Worm (Caenorhabditis elegans) whole organism, L1 larva: ENCODE data around the gene sox-4.

Source experiments
- ceh-63 ChIP-seq: fragments of 200-800 bp; sonication (Bioruptor generic); optimal IDR thresholded peaks from 2 replicates; lab custom pipeline; 2018; ENCODE audit warnings: mild to moderate bottlenecking, missing genetic modification characterization, missing compliant biosample characterization
- ceh-8 ChIP-seq: fragments of 200-800 bp; sonication (Bioruptor generic); optimal IDR thresholded peaks from 2 replicates; lab custom pipeline; 2018; ENCODE audit warnings: mild to moderate bottlenecking, missing genetic modification characterization, moderate library complexity, missing compliant biosample characterization
- ceh-88 ChIP-seq: fragments of 200-800 bp; sonication (Bioruptor generic); IDR thresholded peaks from 2 replicates; pipeline ENCODE4 v1.3.6; 2022; ENCODE audit warnings: missing genetic modification characterization, missing compliant biosample characterization
- ceh-90 ChIP-seq: sonication (generic microtip); optimal IDR thresholded peaks from 2 replicates; lab custom pipeline; 2016; ENCODE audit warnings: missing genetic modification characterization, missing compliant biosample characterization
- ces-1 ChIP-seq: fragments of 150-350 bp; optimal IDR thresholded peaks from 2 replicates; lab custom pipeline; 2014; ENCODE audit warnings: missing biosample characterization, missing genetic modification reagents, missing genetic modification characterization
- dpl-1 ChIP-seq, 3 experiments: fragments of 150-350 bp in 2 of 3; sonication (generic microtip) in 1 of 3; optimal IDR thresholded peaks; 2 replicates each; lab custom pipeline; 2014 to 2017; ENCODE audit warnings: missing biosample characterization in 3 of 3, missing genetic modification characterization in 3 of 3, missing genetic modification reagents in 3 of 3
- dsc-1 ChIP-seq: sonication (generic microtip); optimal IDR thresholded peaks from 2 replicates; lab custom pipeline; 2016; ENCODE audit warnings: mild to moderate bottlenecking, missing genetic modification characterization, missing compliant biosample characterization
- efl-1 ChIP-seq, 4 experiments: fragments of 150-350 bp; optimal IDR thresholded peaks in 3 of 4; peaks in 1 of 4; 1 replicate in 1 of 4; 2 replicates in 3 of 4; lab custom pipeline; 2014; ENCODE audit warnings: missing biosample characterization in 2 of 4, missing genetic modification characterization in 2 of 4, missing genetic modification reagents in 2 of 4
- efl-3 ChIP-seq: fragments of 200-800 bp; sonication (Bioruptor generic); optimal IDR thresholded peaks from 2 replicates; lab custom pipeline; 2018; ENCODE audit warnings: mild to moderate bottlenecking, missing genetic modification characterization, missing compliant biosample characterization
- egl-13 ChIP-seq: sonication (generic microtip); optimal IDR thresholded peaks from 2 replicates; lab custom pipeline; 2016; ENCODE audit warnings: missing genotype, missing genetic modification reagents, missing genetic modification characterization, missing compliant biosample characterization
- elt-2 ChIP-seq: sonication (generic microtip); optimal IDR thresholded peaks from 2 replicates; lab custom pipeline; 2016; ENCODE audit warnings: missing genetic modification characterization, mild to moderate bottlenecking, inconsistent platforms, missing compliant biosample characterization, missing genetic modification reagents
- ets-5 ChIP-seq: fragments of 200-800 bp; sonication (Bioruptor generic); IDR thresholded peaks from 2 replicates; pipeline ENCODE4 v1.3.6; 2022; ENCODE audit warnings: missing genetic modification characterization, missing compliant biosample characterization
- grh-1 ChIP-seq: fragments of 200-800 bp; sonication (Bioruptor generic); IDR thresholded peaks from 2 replicates; pipeline ENCODE4 v1.3.6; 2022; ENCODE audit warnings: missing genetic modification reagents, missing genetic modification characterization, missing compliant biosample characterization
- hlh-17 ChIP-seq: fragments of 200-800 bp; sonication (Bioruptor generic); optimal IDR thresholded peaks from 2 replicates; lab custom pipeline; 2018; ENCODE audit warnings: missing genetic modification characterization, mild to moderate bottlenecking, missing compliant biosample characterization, moderate library complexity, borderline replicate concordance
- irx-1 ChIP-seq: sonication (generic microtip); optimal IDR thresholded peaks from 2 replicates; lab custom pipeline; 2016; ENCODE audit warnings: missing genetic modification characterization, missing compliant biosample characterization
- isw-1 ChIP-seq: fragments of 200-800 bp; sonication (Bioruptor generic); IDR thresholded peaks from 2 replicates; pipeline ENCODE4 v1.3.6; 2022; ENCODE audit warnings: missing genetic modification characterization, missing compliant biosample characterization
- jun-1 ChIP-seq: fragments of 150-350 bp; optimal IDR thresholded peaks from 2 replicates; lab custom pipeline; 2014; ENCODE audit warnings: missing biosample characterization, missing genetic modification reagents, missing genetic modification characterization
- lsy-2 ChIP-seq, 2 experiments: fragments of 150-350 bp; optimal IDR thresholded peaks; 2 replicates each; lab custom pipeline; 2014; ENCODE audit warnings: missing biosample characterization in 2 of 2, missing genetic modification characterization in 2 of 2
- mep-1 ChIP-seq: fragments of 150-350 bp; optimal IDR thresholded peaks from 2 replicates; lab custom pipeline; 2014; ENCODE audit warnings: missing biosample characterization, missing genetic modification characterization
- nhr-12 ChIP-seq: sonication (generic microtip); optimal IDR thresholded peaks from 2 replicates; lab custom pipeline; 2017; ENCODE audit warnings: missing biosample characterization, missing genetic modification characterization
- nhr-19 ChIP-seq: fragments of 200-800 bp; sonication (Bioruptor generic); conservative IDR thresholded peaks from 2 replicates; pipeline ENCODE4 v1.3.6; 2022; ENCODE audit warnings: missing genetic modification characterization, missing compliant biosample characterization
- nhr-237 ChIP-seq: fragments of 150-350 bp; optimal IDR thresholded peaks from 2 replicates; lab custom pipeline; 2014; ENCODE audit warnings: missing biosample characterization, missing genetic modification characterization
- nhr-28 ChIP-seq: fragments of 150-350 bp; optimal IDR thresholded peaks from 2 replicates; lab custom pipeline; 2014; ENCODE audit warnings: missing biosample characterization, missing genetic modification characterization
- nhr-47 ChIP-seq: sonication (generic microtip); optimal IDR thresholded peaks from 2 replicates; lab custom pipeline; 2016; ENCODE audit warnings: mild to moderate bottlenecking, missing genetic modification characterization, moderate library complexity, missing compliant biosample characterization
- nhr-71 ChIP-seq: sonication (generic microtip); optimal IDR thresholded peaks from 2 replicates; lab custom pipeline; 2016; ENCODE audit warnings: mild to moderate bottlenecking, missing genetic modification characterization, moderate library complexity, missing compliant biosample characterization
- nhr-76 ChIP-seq: sonication (generic microtip); optimal IDR thresholded peaks from 2 replicates; lab custom pipeline; 2017; ENCODE audit warnings: missing biosample characterization, missing genetic modification characterization
- nhr-85 ChIP-seq: sonication (generic microtip); peaks from one replicate; lab custom pipeline; 2016; ENCODE audit warnings: missing genetic modification characterization, inconsistent platforms, missing compliant biosample characterization
- nhr-90 ChIP-seq: sonication (generic microtip); optimal IDR thresholded peaks from 2 replicates; lab custom pipeline; 2016; ENCODE audit warnings: mild to moderate bottlenecking, missing genetic modification characterization, missing compliant biosample characterization; ENCODE audit not compliant: poor library complexity
- pax-3 ChIP-seq: fragments of 200-800 bp; sonication (Bioruptor generic); optimal IDR thresholded peaks from 2 replicates; lab custom pipeline; 2018; ENCODE audit warnings: mild to moderate bottlenecking, missing genetic modification characterization, moderate library complexity, missing compliant biosample characterization
- pqm-1 ChIP-seq: sonication (generic microtip); optimal IDR thresholded peaks from 3 replicates; lab custom pipeline; 2017; ENCODE audit warnings: missing biosample characterization, missing genetic modification characterization
- rnt-1 ChIP-seq: sonication (generic microtip); optimal IDR thresholded peaks from 2 replicates; lab custom pipeline; 2016; ENCODE audit warnings: mild to moderate bottlenecking, missing genetic modification characterization, moderate library complexity, missing compliant biosample characterization
- skn-1 ChIP-seq: fragments of 150-350 bp; optimal IDR thresholded peaks from 2 replicates; lab custom pipeline; 2014; ENCODE audit warnings: missing biosample characterization, missing genetic modification characterization
- snpc-4 ChIP-seq: fragments of 150-350 bp; optimal IDR thresholded peaks from 2 replicates; lab custom pipeline; 2014; ENCODE audit warnings: missing biosample characterization, missing genetic modification characterization
- sox-4 ChIP-seq: sonication (generic microtip); optimal IDR thresholded peaks from 2 replicates; lab custom pipeline; 2016; ENCODE audit warnings: missing genetic modification characterization, missing compliant biosample characterization
- sptf-1 ChIP-seq: fragments of 150-350 bp; optimal IDR thresholded peaks from 2 replicates; lab custom pipeline; 2014; ENCODE audit warnings: missing biosample characterization, missing genetic modification characterization
- sup-37 ChIP-seq: fragments of 200-800 bp; sonication (Bioruptor generic); optimal IDR thresholded peaks from 2 replicates; lab custom pipeline; 2018; ENCODE audit warnings: mild to moderate bottlenecking, missing genetic modification characterization, missing compliant biosample characterization
- unc-30 ChIP-seq: sonication (generic microtip); optimal IDR thresholded peaks from 2 replicates; lab custom pipeline; 2017; ENCODE audit warnings: missing biosample characterization, missing genetic modification characterization
- unc-86 ChIP-seq: sonication (generic microtip); optimal IDR thresholded peaks from 2 replicates; lab custom pipeline; 2016; ENCODE audit warnings: missing genetic modification characterization, missing compliant biosample characterization
- unc-98 ChIP-seq: fragments of 200-800 bp; sonication (Bioruptor generic); IDR thresholded peaks from 2 replicates; pipeline ENCODE4 v1.3.6; 2022; ENCODE audit warnings: missing genetic modification characterization, missing compliant biosample characterization
- vab-15 ChIP-seq: sonication (generic microtip); optimal IDR thresholded peaks from 2 replicates; lab custom pipeline; 2017; ENCODE audit warnings: missing genotype, mild to moderate bottlenecking, missing genetic modification characterization, missing compliant biosample characterization
- xbp-1 ChIP-seq: sonication (generic microtip); optimal IDR thresholded peaks from 2 replicates; lab custom pipeline; 2016; ENCODE audit warnings: missing genetic modification characterization, missing compliant biosample characterization
- zag-1 ChIP-seq: fragments of 150-350 bp; optimal IDR thresholded peaks from 2 replicates; lab custom pipeline; 2014; ENCODE audit warnings: missing biosample characterization, missing genetic modification characterization
- zip-4 ChIP-seq: fragments of 200-800 bp; sonication (Bioruptor generic); optimal IDR thresholded peaks from 2 replicates; lab custom pipeline; 2018; ENCODE audit warnings: mild to moderate bottlenecking, missing genetic modification characterization, moderate library complexity, missing compliant biosample characterization
- ztf-4 ChIP-seq: fragments of 150-350 bp; optimal IDR thresholded peaks from 2 replicates; lab custom pipeline; 2014; ENCODE audit warnings: missing biosample characterization, missing genetic modification characterization

Gene sox-4

ce11 chrX:3534218-3534617 is 25.4 kb upstream of the sox-4 start (continued):
- TF ChIP-seq unc-98 (GFP tag; lab: Robert Waterston, UW) (no peak), rnt-1 (tag; lab: Kevin White, UChicago) (no peak), jun-1 (peak; percentile 44), unc-30 (no peak), xbp-1 (tag; lab: Kevin White, UChicago) (no peak), ceh-63 (GFP tag; lab: Kevin White, UChicago) (no peak), sptf-1 (tag; lab: Kevin White, UChicago) (no peak), irx-1 (tag; lab: Kevin White, UChicago) (no peak), nhr-90 (tag; lab: Kevin White, UChicago) (no peak), lsy-2 (tag; optimal IDR thresholded peaks at IDR 0.05; lab: Kevin White, UChicago) (peak in 1 of 2 experiments; percentile 13), snpc-4 (no peak), nhr-85 (no peak), sup-37 (GFP tag; lab: Kevin White, UChicago) (no peak), ceh-88 (GFP tag; lab: Robert Waterston, UW) (no peak), nhr-47 (no peak), isw-1 (GFP tag; lab: Robert Waterston, UW) (no peak), nhr-19 (peak; percentile 23; the same call in 1 of the 2 replicates), ceh-90 (no peak), efl-3 (GFP tag; lab: Kevin White, UChicago) (no peak), nhr-12 (tag; lab: Kevin White, UChicago) (no peak), pax-3 (tag; lab: Kevin White, UChicago) (no peak), ceh-8 (GFP tag; lab: Kevin White, UChicago) (no peak), efl-1 (optimal IDR thresholded peaks at IDR 0.05; lab: Kevin White, UChicago) (no peak), efl-1 (GFP tag; optimal IDR thresholded peaks at IDR 0.05 in 1 of 2; lab: Kevin White, UChicago) (peak in 1 of 2 experiments; percentile 11), ets-5 (GFP tag; lab: Robert Waterston, UW) (no peak), pqm-1 (tag; lab: Kevin White, UChicago) (peak; percentile 88), hlh-17 (GFP tag; lab: Kevin White, UChicago) (no peak), grh-1 (no peak), dsc-1 (no peak), ztf-4 (tag; lab: Kevin White, UChicago) (no peak), skn-1 (tag; lab: Kevin White, UChicago) (no peak), unc-86 (no peak), vab-15 (tag; lab: Kevin White, UChicago) (no peak), egl-13 (no peak), nhr-28 (tag; lab: Kevin White, UChicago) (no peak), elt-2 (tag; lab: Kevin White, UChicago) (peak; percentile 95), sox-4 (tag; lab: Kevin White, UChicago) (no peak)

- TF ChIP-seq nhr-237 (tag; lab: Kevin White, UChicago) (no peak), nhr-76 (tag; lab: Kevin White, UChicago) (no peak), irx-1 (tag; lab: Kevin White, UChicago) (no peak), egl-13 (no peak), mep-1 (tag; lab: Kevin White, UChicago) (no peak), isw-1 (GFP tag; lab: Robert Waterston, UW) (no peak), ceh-8 (GFP tag; lab: Kevin White, UChicago) (no peak), xbp-1 (tag; lab: Kevin White, UChicago) (no peak), efl-3 (GFP tag; lab: Kevin White, UChicago) (no peak), ceh-88 (GFP tag; lab: Robert Waterston, UW) (no peak), ets-5 (GFP tag; lab: Robert Waterston, UW) (no peak), nhr-71 (tag; lab: Kevin White, UChicago) (no peak), dpl-1 (GFP tag; optimal IDR thresholded peaks at IDR 0.05; lab: Kevin White, UChicago) (no peak), zip-4 (GFP tag; lab: Kevin White, UChicago) (no peak), zag-1 (no peak), ces-1 (GFP tag; lab: Kevin White, UChicago) (no peak)
Measured at ce11 chrX:3532919-3533318, 24.1 kb upstream of the sox-4 start, which contains the start of gene F56B6.6. Gene F56B6.6 (minus strand): TSS chrX:3533019.
